Fruit fly (Drosophila melanogaster) whole organism, embryonic: ENCODE results near the gene akirin.

Source experiments
- Asciz ChIP-seq: fragments of 200-800 bp; sonication (Bioruptor generic); optimal IDR thresholded peaks from 2 replicates; lab custom pipeline; 2017; ENCODE audit warnings: missing biosample characterization, mild to moderate bottlenecking, missing genetic modification characterization, missing genetic modification reagents
- C15 ChIP-seq: fragments of 200-800 bp; sonication (Bioruptor generic); IDR thresholded peaks from 3 replicates; pipeline ENCODE4 v1.3.6; 2022; ENCODE audit warnings: missing biosample characterization, missing genetic modification characterization
- CG10565 ChIP-seq: fragments of 200-800 bp; sonication (Bioruptor generic); optimal IDR thresholded peaks from 3 replicates; lab custom pipeline; 2016; ENCODE audit warnings: missing biosample characterization, mild to moderate bottlenecking, missing genetic modification characterization
- CG11398 ChIP-seq: fragments of 200-800 bp; sonication (Bioruptor generic); optimal IDR thresholded peaks from 2 replicates; lab custom pipeline; 2016; ENCODE audit warnings: missing biosample characterization, missing genetic modification characterization
- CG12071 ChIP-seq: fragments of 200-800 bp; sonication (Bioruptor generic); optimal IDR thresholded peaks from 3 replicates; lab custom pipeline; 2018; ENCODE audit warnings: missing biosample characterization, mild to moderate bottlenecking, missing genetic modification characterization
- CG1233 ChIP-seq: fragments of 200-800 bp; sonication (Bioruptor generic); optimal IDR thresholded peaks from 4 replicates; lab custom pipeline; 2018; ENCODE audit warnings: missing biosample characterization, mild to moderate bottlenecking, missing genetic modification characterization
- CG12769 ChIP-seq: fragments of 200-800 bp; sonication (Bioruptor generic); optimal IDR thresholded peaks from 2 replicates; lab custom pipeline; 2019; ENCODE audit warnings: missing biosample characterization, mild to moderate bottlenecking, missing genetic modification characterization, moderate library complexity
- CG15696 ChIP-seq: fragments of 200-800 bp; sonication (Bioruptor generic); optimal IDR thresholded peaks from 2 replicates; lab custom pipeline; 2019; ENCODE audit warnings: missing biosample characterization, mild to moderate bottlenecking, missing genetic modification characterization, moderate library complexity
- CG16815 ChIP-seq: fragments of 200-800 bp; sonication (Bioruptor generic); optimal IDR thresholded peaks from 3 replicates; lab custom pipeline; 2017; ENCODE audit warnings: missing biosample characterization, mild to moderate bottlenecking, missing genetic modification characterization
- CG17328 ChIP-seq: fragments of 200-800 bp; sonication (Bioruptor generic); IDR thresholded peaks from 2 replicates; pipeline ENCODE4 v1.3.6; 2022; ENCODE audit warnings: missing biosample characterization, missing genetic modification characterization
- CG17912 ChIP-seq: fragments of 200-800 bp; sonication (Bioruptor generic); optimal IDR thresholded peaks from 2 replicates; lab custom pipeline; 2018; ENCODE audit warnings: missing biosample characterization, mild to moderate bottlenecking, missing genetic modification characterization
- CG18599 ChIP-seq: fragments of 200-800 bp; sonication (Bioruptor generic); optimal IDR thresholded peaks from 3 replicates; lab custom pipeline; 2017; ENCODE audit warnings: missing biosample characterization, missing genetic modification characterization, mild to moderate bottlenecking, moderate library complexity, missing genetic modification reagents
- CG18619 ChIP-seq: fragments of 200-800 bp; sonication (Bioruptor generic); optimal IDR thresholded peaks from 3 replicates; lab custom pipeline; 2017; ENCODE audit warnings: missing biosample characterization, mild to moderate bottlenecking, missing genetic modification characterization
- CG2678 ChIP-seq: fragments of 200-800 bp; sonication (Bioruptor generic); optimal IDR thresholded peaks from 3 replicates; lab custom pipeline; 2019; ENCODE audit warnings: missing biosample characterization, mild to moderate bottlenecking, missing genetic modification characterization, moderate library complexity
- CG3163 ChIP-seq: fragments of 200-800 bp; sonication (Bioruptor generic); optimal IDR thresholded peaks from 3 replicates; lab custom pipeline; 2016; ENCODE audit warnings: missing biosample characterization, missing genetic modification characterization
- CG32532 ChIP-seq: fragments of 200-800 bp; sonication (Bioruptor generic); IDR thresholded peaks from 2 replicates; pipeline ENCODE4 v1.3.6; 2022; ENCODE audit warnings: missing biosample characterization, missing genetic modification characterization
- CG33213 ChIP-seq: fragments of 200-800 bp; sonication (Bioruptor generic); optimal IDR thresholded peaks from 3 replicates; lab custom pipeline; 2016; ENCODE audit warnings: missing biosample characterization, missing genetic modification characterization
- CG34376 ChIP-seq: fragments of 200-800 bp; sonication (Bioruptor generic); optimal IDR thresholded peaks from 2 replicates; lab custom pipeline; 2018; ENCODE audit warnings: missing biosample characterization, mild to moderate bottlenecking, missing genetic modification characterization
- CG4360 ChIP-seq: fragments of 200-800 bp; sonication (Bioruptor generic); IDR thresholded peaks from 2 replicates; pipeline ENCODE4 v1.3.6; 2022; ENCODE audit warnings: missing biosample characterization, missing genetic modification characterization
- CG4707 ChIP-seq: fragments of 200-800 bp; sonication (Bioruptor generic); optimal IDR thresholded peaks from 2 replicates; lab custom pipeline; 2018; ENCODE audit warnings: missing biosample characterization, mild to moderate bottlenecking, missing genetic modification characterization, moderate library complexity
- CG6813 ChIP-seq: fragments of 200-800 bp; sonication (Bioruptor generic); optimal IDR thresholded peaks from 2 replicates; lab custom pipeline; 2017; ENCODE audit warnings: missing biosample characterization, missing genetic modification characterization, mild to moderate bottlenecking, moderate library complexity, missing genetic modification reagents
- CG7987 ChIP-seq: fragments of 200-800 bp; sonication (Bioruptor generic); optimal IDR thresholded peaks from 2 replicates; lab custom pipeline; 2018; ENCODE audit warnings: missing biosample characterization, mild to moderate bottlenecking, missing genetic modification characterization, moderate library complexity
- CG9727 ChIP-seq: fragments of 200-800 bp; sonication (Bioruptor generic); optimal IDR thresholded peaks from 3 replicates; lab custom pipeline; 2017; ENCODE audit warnings: missing biosample characterization, mild to moderate bottlenecking, missing genetic modification characterization
- CG9817 ChIP-seq: fragments of 200-800 bp; sonication (Bioruptor generic); optimal IDR thresholded peaks from 2 replicates; lab custom pipeline; 2018; ENCODE audit warnings: missing biosample characterization, mild to moderate bottlenecking, missing genetic modification characterization, moderate library complexity
- CHES-1-like ChIP-seq: fragments of 200-800 bp; sonication (Bioruptor generic); optimal IDR thresholded peaks from 2 replicates; lab custom pipeline; 2016; ENCODE audit warnings: missing biosample characterization, missing genetic modification characterization
- HHEX ChIP-seq: fragments of 200-800 bp; sonication (Bioruptor generic); optimal IDR thresholded peaks from 3 replicates; lab custom pipeline; 2017; ENCODE audit warnings: missing biosample characterization, mild to moderate bottlenecking, missing genetic modification characterization, missing genetic modification reagents
- Hand ChIP-seq: fragments of 200-800 bp; sonication (Bioruptor generic); optimal IDR thresholded peaks from 2 replicates; lab custom pipeline; 2017; ENCODE audit warnings: mild to moderate bottlenecking, missing biosample characterization, missing genetic modification reagents, missing genetic modification characterization
- Med ChIP-seq: fragments of 200-800 bp; sonication (Bioruptor generic); peaks from one replicate; lab custom pipeline; 2016; ENCODE audit warnings: missing biosample characterization, missing genetic modification characterization, mild to moderate bottlenecking, inconsistent platforms, moderate library complexity
- Meics ChIP-seq: fragments of 200-800 bp; sonication (Bioruptor generic); optimal IDR thresholded peaks from 2 replicates; lab custom pipeline; 2017; ENCODE audit warnings: missing biosample characterization, mild to moderate bottlenecking, missing genetic modification characterization
- Nf-YC ChIP-seq: fragments of 200-800 bp; optimal IDR thresholded peaks from 3 replicates; lab custom pipeline; 2019; ENCODE audit warnings: missing biosample characterization, mild to moderate bottlenecking, missing genetic modification characterization, moderate library complexity
- Oaz ChIP-seq: fragments of 200-800 bp; sonication (Bioruptor generic); IDR thresholded peaks from 2 replicates; pipeline ENCODE4 v1.3.6; 2022; ENCODE audit warnings: missing biosample characterization, missing genetic modification characterization
- Rfx ChIP-seq: fragments of 200-800 bp; sonication (Bioruptor generic); IDR thresholded peaks from 2 replicates; pipeline ENCODE4 v1.3.6; 2022; ENCODE audit warnings: missing biosample characterization, missing genetic modification characterization
- ash1 ChIP-seq: fragments of 200-800 bp; sonication (Bioruptor generic); optimal IDR thresholded peaks from 2 replicates; lab custom pipeline; 2018; ENCODE audit warnings: missing biosample characterization, mild to moderate bottlenecking, missing genetic modification characterization
- caup ChIP-seq: fragments of 200-800 bp; sonication (Bioruptor generic); optimal IDR thresholded peaks from 3 replicates; lab custom pipeline; 2017; ENCODE audit warnings: missing biosample characterization, mild to moderate bottlenecking, missing genetic modification characterization, moderate library complexity; ENCODE audit not compliant: severe bottlenecking
- da ChIP-seq: fragments of 200-800 bp; sonication (Bioruptor generic); optimal IDR thresholded peaks from 2 replicates; lab custom pipeline; 2016; ENCODE audit warnings: missing biosample characterization, missing genetic modification characterization
- dm ChIP-seq: fragments of 200-800 bp; sonication (Bioruptor generic); optimal IDR thresholded peaks from 3 replicates; lab custom pipeline; 2016; ENCODE audit warnings: missing biosample characterization, missing genetic modification characterization
- dmrt99B ChIP-seq: fragments of 200-800 bp; sonication (Bioruptor generic); optimal IDR thresholded peaks from 2 replicates; lab custom pipeline; 2018; ENCODE audit warnings: missing biosample characterization, mild to moderate bottlenecking, missing genetic modification characterization, moderate library complexity
- exex ChIP-seq: fragments of 200-800 bp; sonication (Bioruptor generic); optimal IDR thresholded peaks from 4 replicates; lab custom pipeline; 2018; ENCODE audit warnings: missing biosample characterization, mild to moderate bottlenecking, missing genetic modification characterization, moderate library complexity
- fd3F ChIP-seq: fragments of 200-800 bp; sonication (Bioruptor generic); optimal IDR thresholded peaks from 2 replicates; lab custom pipeline; 2018; ENCODE audit warnings: missing biosample characterization, mild to moderate bottlenecking, missing genetic modification characterization, moderate library complexity
- kay ChIP-seq: fragments of 200-800 bp; sonication (Bioruptor generic); optimal IDR thresholded peaks from 2 replicates; lab custom pipeline; 2016; ENCODE audit warnings: missing biosample characterization, missing genetic modification characterization
- knrl ChIP-seq: fragments of 200-800 bp; sonication (Bioruptor generic); IDR thresholded peaks from 3 replicates; pipeline ENCODE4 v1.3.6; 2022; ENCODE audit warnings: missing biosample characterization, missing genetic modification characterization; ENCODE audit not compliant: partially characterized antibody
- lab ChIP-seq: fragments of 200-800 bp; sonication (Bioruptor generic); optimal IDR thresholded peaks from 3 replicates; lab custom pipeline; 2017; ENCODE audit warnings: missing biosample characterization, missing genetic modification characterization, mild to moderate bottlenecking, moderate library complexity, missing genetic modification reagents
- lmd ChIP-seq: fragments of 200-800 bp; sonication (Bioruptor generic); IDR thresholded peaks from 2 replicates; pipeline ENCODE4 v1.3.6; 2022; ENCODE audit warnings: missing biosample characterization, missing genetic modification characterization
- mirr ChIP-seq: fragments of 200-800 bp; sonication (Bioruptor generic); optimal IDR thresholded peaks from 3 replicates; lab custom pipeline; 2018; ENCODE audit warnings: missing biosample characterization, mild to moderate bottlenecking, missing genetic modification characterization
- p53 ChIP-seq: fragments of 200-800 bp; sonication (Bioruptor generic); optimal IDR thresholded peaks from 2 replicates; lab custom pipeline; 2016; ENCODE audit warnings: missing biosample characterization, missing genetic modification characterization
- stc ChIP-seq: fragments of 200-800 bp; sonication (Bioruptor generic); IDR thresholded peaks from 2 replicates; pipeline ENCODE4 v1.3.6; 2022; ENCODE audit warnings: missing biosample characterization, missing genetic modification characterization
- stwl ChIP-seq: fragments of 200-800 bp; sonication (Bioruptor generic); optimal IDR thresholded peaks from 3 replicates; lab custom pipeline; 2018; ENCODE audit warnings: missing biosample characterization, mild to moderate bottlenecking, missing genetic modification characterization, moderate library complexity
- tna ChIP-seq: fragments of 200-800 bp; sonication (Bioruptor generic); IDR thresholded peaks from 2 replicates; pipeline ENCODE4 v1.3.6; 2022; ENCODE audit warnings: missing biosample characterization, missing genetic modification characterization; ENCODE audit not compliant: partially characterized antibody
- twi ChIP-seq: fragments of 200-800 bp; optimal IDR thresholded peaks from 2 replicates; lab custom pipeline; 2019; ENCODE audit warnings: missing biosample characterization, mild to moderate bottlenecking, missing genetic modification characterization, moderate library complexity
- vfl ChIP-seq: fragments of 200-800 bp; sonication (Bioruptor generic); optimal IDR thresholded peaks from 2 replicates; lab custom pipeline; 2016; ENCODE audit warnings: missing biosample characterization, missing genetic modification characterization

Gene akirin

dm6 chr3L:7349311-7349710, 20.3 kb upstream of the akirin start:
- TF ChIP-seq Hand (GFP tag; lab: Kevin White, UChicago): peak; percentile 47
- no peak for TF ChIP-seq kay (GFP tag; lab: Kevin White, UChicago)
- peak; percentile 27 for TF ChIP-seq CG7987 (GFP tag; lab: Kevin White, UChicago)
- TF ChIP-seq vfl (GFP tag; lab: Kevin White, UChicago): no peak
- TF ChIP-seq dm: no peak
- peak; percentile 4 for TF ChIP-seq Asciz (GFP tag; lab: Kevin White, UChicago)
- peak; percentile 32 for TF ChIP-seq CG12071 (GFP tag; lab: Kevin White, UChicago)
- no peak for TF ChIP-seq CG16815 (GFP tag; lab: Kevin White, UChicago)
- TF ChIP-seq ash1: no peak
- no peak for TF ChIP-seq p53 (GFP tag; lab: Kevin White, UChicago)
- TF ChIP-seq CG33213: no peak
- peak; percentile 16 for TF ChIP-seq Meics (GFP tag; lab: Kevin White, UChicago)
- peak; percentile 9 for TF ChIP-seq CG9727
- no peak for TF ChIP-seq CG15696 (tag; lab: Kevin White, UChicago)
- TF ChIP-seq CG32532 (GFP tag; lab: Robert Waterston, UW): no peak
- TF ChIP-seq Med: peak; percentile 36
- no peak for TF ChIP-seq CG10565 (GFP tag; lab: Kevin White, UChicago)
- TF ChIP-seq CG12769: peak; percentile 27
- TF ChIP-seq HHEX (GFP tag; lab: Kevin White, UChicago): peak; percentile 10
- no peak for TF ChIP-seq CG11398 (GFP tag; lab: Kevin White, UChicago)
- TF ChIP-seq exex (tag; lab: Kevin White, UChicago): peak; percentile 34
- TF ChIP-seq CG9817 (tag; lab: Kevin White, UChicago): no peak
- no peak for TF ChIP-seq fd3F
- TF ChIP-seq stwl (tag; lab: Kevin White, UChicago): no peak
- TF ChIP-seq CG34376 (GFP tag; lab: Kevin White, UChicago): peak; percentile 15
- TF ChIP-seq CG4707 (GFP tag; lab: Kevin White, UChicago): no peak
- TF ChIP-seq mirr: peak; percentile 16
- no peak for TF ChIP-seq C15 (GFP tag; lab: Robert Waterston, UW)
- no peak for TF ChIP-seq CG4360 (GFP tag; lab: Robert Waterston, UW)
- TF ChIP-seq Rfx (GFP tag; lab: Robert Waterston, UW): peak; percentile 41; the same call in 1 of the 2 replicates
- no peak for TF ChIP-seq CG17912 (GFP tag; lab: Kevin White, UChicago)
- TF ChIP-seq tna: no peak
- TF ChIP-seq caup (GFP tag; lab: Kevin White, UChicago): peak; percentile 6
- peak; percentile 46; the same call in 1 of the 2 replicates for TF ChIP-seq stc (GFP tag; lab: Robert Waterston, UW)
- TF ChIP-seq CG3163: no peak
- TF ChIP-seq CG17328 (GFP tag; lab: Robert Waterston, UW): no peak
- no peak for TF ChIP-seq CG18619 (GFP tag; lab: Kevin White, UChicago)
- TF ChIP-seq twi (tag; lab: Kevin White, UChicago): peak; percentile 21
- TF ChIP-seq dmrt99B: no peak
- peak; percentile 22 for TF ChIP-seq CG2678
- no peak for TF ChIP-seq Oaz (GFP tag; lab: Robert Waterston, UW)
- no peak for TF ChIP-seq da
- peak; percentile 38 for TF ChIP-seq CG18599 (GFP tag; lab: Kevin White, UChicago)
- TF ChIP-seq knrl (GFP tag; lab: Robert Waterston, UW): no peak
- peak; percentile 57 for TF ChIP-seq lab (GFP tag; lab: Kevin White, UChicago)
- peak; percentile 23 for TF ChIP-seq CG6813 (GFP tag; lab: Kevin White, UChicago)
- peak; percentile 18 for TF ChIP-seq CG1233 (GFP tag; lab: Kevin White, UChicago)
- peak; percentile 4 for TF ChIP-seq Nf-YC (tag; lab: Kevin White, UChicago)
- TF ChIP-seq lmd: no peak
- no peak for TF ChIP-seq CHES-1-like (GFP tag; lab: Kevin White, UChicago)
